Worm (Caenorhabditis elegans): ENCODE measurements around the gene pxd-1.

ce11 chrIII:4036740-4037139 is 30.8 kb downstream of the pxd-1 start, which contains the start of gene hum-5:
- TF ChIP-seq dpff-1 (tag; optimal IDR thresholded peaks at IDR 0.05) (no peak), F37B4.10 (GFP tag; IDR thresholded peaks at IDR 0.05) (no peak)
